Worm (Caenorhabditis elegans): ENCODE data around the gene spin-4.

spin-4 gene

ce11 chrIII:12662186-12662585, 25.9 kb upstream of the spin-4 start, which contains the start of gene tpst-1:
TSS of gene tpst-1 (minus strand) at chrIII:12662286.
- TF ChIP-seq flt-1 (GFP tag; IDR thresholded peaks at IDR 0.05) = no peak

- TF ChIP-seq pes-1 (GFP tag; IDR thresholded peaks at IDR 0.05) (no peak), ceh-36 (tag; optimal IDR thresholded peaks at IDR 0.05) (no peak), tbx-37 (GFP tag; conservative IDR thresholded peaks at IDR 0.05) (no peak), F13C5.2 (tag; optimal IDR thresholded peaks at IDR 0.05) (no peak), tra-4 (tag; optimal IDR thresholded peaks at IDR 0.05) (no peak), hmg-4 (GFP tag; optimal IDR thresholded peaks at IDR 0.05) (no peak), ets-7 (tag; optimal IDR thresholded peaks at IDR 0.05) (no peak), ceh-13 (GFP tag; optimal IDR thresholded peaks at IDR 0.05) (no peak), scrt-1 (GFP tag; IDR thresholded peaks at IDR 0.05) (no peak), hmbx-1 (tag; optimal IDR thresholded peaks at IDR 0.05) (no peak), B0310.2 (tag; optimal IDR thresholded peaks at IDR 0.05) (no peak), sea-1 (GFP tag; conservative IDR thresholded peaks at IDR 0.05) (no peak), flt-1 (GFP tag; IDR thresholded peaks at IDR 0.05) (no peak), hnd-1 (tag; optimal IDR thresholded peaks at IDR 0.05) (no peak)
Measured at ce11 chrIII:12668821-12669220, 19.3 kb upstream of the spin-4 start.

- TF ChIP-seq pes-1 (GFP tag; IDR thresholded peaks at IDR 0.05) = peak; percentile 30; the same call in 1 of the 2 replicates
- peak; percentile 11 for TF ChIP-seq hnd-1 (tag; optimal IDR thresholded peaks at IDR 0.05)
- peak; percentile 54 for TF ChIP-seq tbx-37 (GFP tag; conservative IDR thresholded peaks at IDR 0.05)
- no peak for TF ChIP-seq flt-1 (GFP tag; IDR thresholded peaks at IDR 0.05)
Measured at ce11 chrIII:12673382-12673970, 14.6 kb upstream of the spin-4 start, which contains the start of the genes taf-7.2 and elpc-2. TSS of gene taf-7.2 (minus strand) at chrIII:12673423. TSS of gene elpc-2 (plus strand) at chrIII:12673677.

- no peak for TF ChIP-seq ets-7 (tag; optimal IDR thresholded peaks at IDR 0.05)
- TF ChIP-seq scrt-1 (GFP tag; IDR thresholded peaks at IDR 0.05) = no peak
- TF ChIP-seq aly-1 (tag; optimal IDR thresholded peaks at IDR 0.05) = no peak
- no peak for TF ChIP-seq tra-4 (tag; optimal IDR thresholded peaks at IDR 0.05)
- no peak for TF ChIP-seq F13C5.2 (tag; optimal IDR thresholded peaks at IDR 0.05)
- TF ChIP-seq flt-1 (GFP tag; IDR thresholded peaks at IDR 0.05) = no peak
- TF ChIP-seq hmg-4 (GFP tag; optimal IDR thresholded peaks at IDR 0.05) = no peak
- no peak for TF ChIP-seq hmbx-1 (tag; optimal IDR thresholded peaks at IDR 0.05)
Measured at ce11 chrIII:12680266-12680665, 7.9 kb upstream of the spin-4 start.

- TF ChIP-seq ama-1 (optimal IDR thresholded peaks at IDR 0.05) = peak; percentile 88
- TF ChIP-seq tra-4 (tag; optimal IDR thresholded peaks at IDR 0.05) = no peak
- TF ChIP-seq B0310.2 (tag; optimal IDR thresholded peaks at IDR 0.05) = no peak
- TF ChIP-seq ceh-36 (tag; optimal IDR thresholded peaks at IDR 0.05) = no peak
- no peak for TF ChIP-seq hmbx-1 (tag; optimal IDR thresholded peaks at IDR 0.05)
- TF ChIP-seq tbx-11 (GFP tag; IDR thresholded peaks at IDR 0.05) = no peak
- no peak for TF ChIP-seq tbx-37 (GFP tag; conservative IDR thresholded peaks at IDR 0.05)
- peak; percentile 40 for TF ChIP-seq aly-1 (tag; optimal IDR thresholded peaks at IDR 0.05)
- TF ChIP-seq scrt-1 (GFP tag; IDR thresholded peaks at IDR 0.05) = no peak
- TF ChIP-seq sea-1 (GFP tag; conservative IDR thresholded peaks at IDR 0.05) = no peak
- peak; percentile 41 for TF ChIP-seq hmg-4 (GFP tag; optimal IDR thresholded peaks at IDR 0.05)
- no peak for TF ChIP-seq flt-1 (GFP tag; IDR thresholded peaks at IDR 0.05)
- TF ChIP-seq pes-1 (GFP tag; IDR thresholded peaks at IDR 0.05) = no peak
Measured at ce11 chrIII:12685372-12686298, 2.5 kb upstream of the spin-4 start.

ce11 chrIII:12686457-12687250, 1.5 kb upstream of the spin-4 start:
- TF ChIP-seq ama-1 (optimal IDR thresholded peaks at IDR 0.05) = peak; percentile 34
- no peak for TF ChIP-seq scrt-1 (GFP tag; IDR thresholded peaks at IDR 0.05)

ce11 chrIII:12687382-12687781, 736 bp upstream of the spin-4 start:
- TF ChIP-seq flt-1 (GFP tag; IDR thresholded peaks at IDR 0.05) (no peak), tbx-37 (GFP tag; conservative IDR thresholded peaks at IDR 0.05) (no peak), pes-1 (GFP tag; IDR thresholded peaks at IDR 0.05) (no peak)

ce11 chrIII:12697591-12697990, 9.5 kb downstream of the spin-4 start:
- TF ChIP-seq ceh-13 (GFP tag; optimal IDR thresholded peaks at IDR 0.05) = no peak

Measured in whole organism, early embryonic.